Fruit fly (Drosophila melanogaster) whole organism, embryonic: ENCODE data around the gene CG43116.

Experiments
- CG12071 ChIP-seq: fragments of 200-800 bp; sonication (Bioruptor generic); optimal IDR thresholded peaks from 3 replicates; lab custom pipeline; 2018; ENCODE audit warnings: missing biosample characterization, mild to moderate bottlenecking, missing genetic modification characterization
- CG17186 ChIP-seq: fragments of 200-800 bp; sonication (Bioruptor generic); optimal IDR thresholded peaks from 3 replicates; lab custom pipeline; 2017; ENCODE audit warnings: missing biosample characterization, missing genetic modification reagents, missing genetic modification characterization
- CG7556 ChIP-seq: fragments of 200-800 bp; sonication (Bioruptor generic); optimal IDR thresholded peaks from 2 replicates; lab custom pipeline; 2017; ENCODE audit warnings: missing biosample characterization, mild to moderate bottlenecking, missing genetic modification characterization
- Dip3 ChIP-seq: fragments of 200-800 bp; sonication (Bioruptor generic); optimal IDR thresholded peaks from 3 replicates; lab custom pipeline; 2016; ENCODE audit warnings: missing biosample characterization, missing genetic modification characterization
- ftz-f1 ChIP-seq: fragments of 200-800 bp; sonication (Bioruptor generic); optimal IDR thresholded peaks from 2 replicates; lab custom pipeline; 2016; ENCODE audit warnings: missing biosample characterization, missing genetic modification characterization
- gem ChIP-seq: fragments of 200-800 bp; sonication (Bioruptor generic); optimal IDR thresholded peaks from 2 replicates; lab custom pipeline; 2019; ENCODE audit warnings: missing biosample characterization, mild to moderate bottlenecking, missing genetic modification characterization, moderate library complexity
- ranshi ChIP-seq: fragments of 200-800 bp; sonication (Bioruptor generic); IDR thresholded peaks from 2 replicates; pipeline ENCODE4 v1.3.6; 2022; ENCODE audit warnings: missing biosample characterization, missing genetic modification characterization
- sd ChIP-seq: fragments of 200-800 bp; sonication (Bioruptor generic); optimal IDR thresholded peaks from 3 replicates; lab custom pipeline; 2018; ENCODE audit warnings: missing biosample characterization, mild to moderate bottlenecking, missing genetic modification characterization, moderate library complexity
- sima ChIP-seq: fragments of 200-800 bp; sonication (Bioruptor generic); optimal IDR thresholded peaks from 2 replicates; lab custom pipeline; 2016; ENCODE audit warnings: missing biosample characterization, missing genetic modification characterization
- so ChIP-seq: fragments of 200-800 bp; sonication (Bioruptor generic); IDR thresholded peaks from 3 replicates; pipeline ENCODE4 v1.3.6; 2022; ENCODE audit warnings: missing biosample characterization, missing genetic modification characterization

dm6 chr3R:25956092-25956491 is 40.7 kb downstream of the CG43116 start, which contains the start of gene CCAP-R:
- TF ChIP-seq sima (no peak), CG12071 (GFP tag; lab: Kevin White, UChicago) (no peak), ranshi (GFP tag; lab: Robert Waterston, UW) (no peak), Dip3 (GFP tag; lab: Kevin White, UChicago) (no peak), ftz-f1 (GFP tag; lab: Kevin White, UChicago) (no peak), CG7556 (GFP tag; lab: Kevin White, UChicago) (no peak), so (no peak), CG17186 (no peak), gem (tag; lab: Kevin White, UChicago) (no peak), sd (tag; lab: Kevin White, UChicago) (no peak)
